Fruit fly (Drosophila melanogaster) whole organism, pupa: ENCODE results near the gene Sirt1.

Experiments
- CG10348 ChIP-seq: fragments of 200-800 bp; sonication (Bioruptor generic); IDR thresholded peaks from 2 replicates; pipeline ENCODE4 v1.3.6; 2022; ENCODE audit warnings: missing biosample characterization, missing genetic modification characterization
- CG12605 ChIP-seq: fragments of 200-800 bp; sonication (Bioruptor generic); IDR thresholded peaks from 2 replicates; pipeline ENCODE4 v1.3.6; 2022; ENCODE audit warnings: missing biosample characterization, missing genetic modification characterization
- CG13204 ChIP-seq: fragments of 200-800 bp; sonication (Bioruptor generic); optimal IDR thresholded peaks from 2 replicates; lab custom pipeline; 2018; ENCODE audit warnings: missing biosample characterization, mild to moderate bottlenecking, missing genetic modification characterization, moderate library complexity
- CG14655 ChIP-seq: fragments of 200-800 bp; sonication (Bioruptor generic); optimal IDR thresholded peaks from 3 replicates; lab custom pipeline; 2017; ENCODE audit warnings: mild to moderate bottlenecking, missing biosample characterization, missing genetic modification reagents, missing genetic modification characterization
- CG15710 ChIP-seq: fragments of 200-800 bp; sonication (Bioruptor generic); optimal IDR thresholded peaks from 2 replicates; lab custom pipeline; 2018; ENCODE audit warnings: missing biosample characterization, mild to moderate bottlenecking, missing genetic modification characterization, moderate library complexity
- CG17806 ChIP-seq: fragments of 200-800 bp; sonication (Bioruptor generic); optimal IDR thresholded peaks from 2 replicates; lab custom pipeline; 2018; ENCODE audit warnings: missing biosample characterization, mild to moderate bottlenecking, missing genetic modification characterization, moderate library complexity
- CG32121 ChIP-seq: fragments of 200-800 bp; sonication (Bioruptor generic); IDR thresholded peaks from 2 replicates; pipeline ENCODE4 v1.3.6; 2022; ENCODE audit warnings: missing biosample characterization, missing genetic modification characterization
- CG34367 ChIP-seq: fragments of 200-800 bp; sonication (Bioruptor generic); optimal IDR thresholded peaks from 2 replicates; lab custom pipeline; 2018; ENCODE audit warnings: missing biosample characterization, mild to moderate bottlenecking, missing genetic modification characterization
- CG4496 ChIP-seq: fragments of 200-800 bp; sonication (Bioruptor generic); IDR thresholded peaks from 3 replicates; pipeline ENCODE4 v1.3.6; 2022; ENCODE audit warnings: missing biosample characterization, missing genetic modification characterization
- CG8159 ChIP-seq: fragments of 200-800 bp; sonication (Bioruptor generic); optimal IDR thresholded peaks from 3 replicates; lab custom pipeline; 2018; ENCODE audit warnings: missing biosample characterization, mild to moderate bottlenecking, missing genetic modification characterization, moderate library complexity
- CG8301 ChIP-seq: fragments of 200-800 bp; sonication (Bioruptor generic); optimal IDR thresholded peaks from 2 replicates; lab custom pipeline; 2018; ENCODE audit warnings: missing biosample characterization, mild to moderate bottlenecking, missing genetic modification characterization
- CG9948 ChIP-seq: fragments of 200-800 bp; sonication (Bioruptor generic); optimal IDR thresholded peaks from 2 replicates; lab custom pipeline; 2018; ENCODE audit warnings: missing biosample characterization, mild to moderate bottlenecking, missing genetic modification characterization, moderate library complexity
- D1 ChIP-seq: fragments of 200-800 bp; sonication (Bioruptor generic); optimal IDR thresholded peaks from 2 replicates; lab custom pipeline; 2018; ENCODE audit warnings: missing biosample characterization, mild to moderate bottlenecking, missing genetic modification characterization, moderate library complexity
- EcR ChIP-seq: fragments of 200-800 bp; sonication (Bioruptor generic); optimal IDR thresholded peaks from 3 replicates; lab custom pipeline; 2019; ENCODE audit warnings: missing biosample characterization, missing genetic modification characterization, mild to moderate bottlenecking, moderate library complexity, missing genetic modification reagents
- Ets98B ChIP-seq: fragments of 200-800 bp; sonication (Bioruptor generic); IDR thresholded peaks from 2 replicates; pipeline ENCODE4 v1.3.6; 2022; ENCODE audit warnings: missing biosample characterization, missing genetic modification characterization
- Pif1A ChIP-seq: fragments of 200-800 bp; sonication (Bioruptor generic); optimal IDR thresholded peaks from 3 replicates; lab custom pipeline; 2016; ENCODE audit warnings: missing biosample characterization, missing genetic modification characterization
- Pif1B ChIP-seq: fragments of 200-800 bp; sonication (Bioruptor generic); optimal IDR thresholded peaks from 3 replicates; lab custom pipeline; 2016; ENCODE audit warnings: missing biosample characterization, missing genetic modification characterization
- Snoo ChIP-seq: fragments of 200-800 bp; sonication (Bioruptor generic); optimal IDR thresholded peaks from 3 replicates; lab custom pipeline; 2017; ENCODE audit warnings: missing biosample characterization, mild to moderate bottlenecking, missing genetic modification characterization, inconsistent platforms
- fd96Ca ChIP-seq: fragments of 200-800 bp; sonication (Bioruptor generic); IDR thresholded peaks from 3 replicates; pipeline ENCODE4 v1.3.6; 2022; ENCODE audit warnings: missing biosample characterization, missing genetic modification characterization
- gl ChIP-seq: fragments of 200-800 bp; sonication (Bioruptor generic); optimal IDR thresholded peaks from 2 replicates; lab custom pipeline; 2018; ENCODE audit warnings: missing biosample characterization, mild to moderate bottlenecking, missing genetic modification characterization
- rn ChIP-seq: fragments of 200-800 bp; sonication (Bioruptor generic); IDR thresholded peaks from 2 replicates; pipeline ENCODE4 v1.3.6; 2022; ENCODE audit warnings: missing biosample characterization, missing genetic modification characterization

Gene Sirt1

dm6 chr2L:13135929-13136328, 29.4 kb upstream of the Sirt1 start:
- TF ChIP-seq CG13204 (GFP tag; lab: Kevin White, UChicago) (no peak), Pif1B (GFP tag; lab: Kevin White, UChicago) (no peak), CG14655 (GFP tag; lab: Kevin White, UChicago) (no peak), CG34367 (tag; lab: Kevin White, UChicago) (no peak), CG4496 (GFP tag; lab: Robert Waterston, UW) (no peak), CG32121 (no peak), CG17806 (no peak), Pif1A (GFP tag; lab: Kevin White, UChicago) (no peak), Snoo (tag; lab: Kevin White, UChicago) (no peak), gl (tag; lab: Kevin White, UChicago) (no peak), rn (no peak), CG8159 (tag; lab: Kevin White, UChicago) (no peak), CG10348 (GFP tag; lab: Robert Waterston, UW) (no peak), fd96Ca (GFP tag; lab: Robert Waterston, UW) (no peak), CG12605 (GFP tag; lab: Robert Waterston, UW) (no peak), Ets98B (GFP tag; lab: Robert Waterston, UW) (no peak), D1 (tag; lab: Kevin White, UChicago) (no peak), CG8301 (no peak)
- TF ChIP-seq, all 21 proteins: peak for 0

- TF ChIP-seq CG10348 (GFP tag; lab: Robert Waterston, UW) (no peak), Pif1A (GFP tag; lab: Kevin White, UChicago) (no peak), CG9948 (tag; lab: Kevin White, UChicago) (no peak), CG34367 (tag; lab: Kevin White, UChicago) (no peak), CG8159 (tag; lab: Kevin White, UChicago) (no peak), CG8301 (no peak), CG14655 (GFP tag; lab: Kevin White, UChicago) (no peak), D1 (tag; lab: Kevin White, UChicago) (no peak), CG32121 (no peak), Pif1B (GFP tag; lab: Kevin White, UChicago) (no peak), CG15710 (tag; lab: Kevin White, UChicago) (no peak), CG13204 (GFP tag; lab: Kevin White, UChicago) (no peak), CG4496 (GFP tag; lab: Robert Waterston, UW) (no peak), Ets98B (GFP tag; lab: Robert Waterston, UW) (no peak), CG12605 (GFP tag; lab: Robert Waterston, UW) (no peak)
Measured at dm6 chr2L:13140891-13141290, 24.5 kb upstream of the Sirt1 start.

dm6 chr2L:13142803-13143202, 22.6 kb upstream of the Sirt1 start, which contains the start of gene CG9928:
CG9928 (minus strand) TSS chr2L:13142903.
- no peak for TF ChIP-seq Pif1A (GFP tag; lab: Kevin White, UChicago)
- no peak for TF ChIP-seq rn
- no peak for TF ChIP-seq CG34367 (tag; lab: Kevin White, UChicago)
- no peak for TF ChIP-seq CG15710 (tag; lab: Kevin White, UChicago)
- no peak for TF ChIP-seq CG8301
- no peak for TF ChIP-seq CG12605 (GFP tag; lab: Robert Waterston, UW)
- TF ChIP-seq CG14655 (GFP tag; lab: Kevin White, UChicago), result no peak
- TF ChIP-seq CG9948 (tag; lab: Kevin White, UChicago), result no peak
- TF ChIP-seq CG32121, result no peak
- no peak for TF ChIP-seq Snoo (tag; lab: Kevin White, UChicago)
- TF ChIP-seq D1 (tag; lab: Kevin White, UChicago), result no peak
- no peak for TF ChIP-seq gl (tag; lab: Kevin White, UChicago)
- TF ChIP-seq CG17806, result no peak

dm6 chr2L:13143522-13143921, 21.8 kb upstream of the Sirt1 start, which contains the start of gene CG16978:
CG16978 (minus strand) TSS chr2L:13143622.
- no peak for TF ChIP-seq rn
- no peak for TF ChIP-seq Ets98B (GFP tag; lab: Robert Waterston, UW)
- TF ChIP-seq D1 (tag; lab: Kevin White, UChicago), result no peak
- no peak for TF ChIP-seq Pif1A (GFP tag; lab: Kevin White, UChicago)
- no peak for TF ChIP-seq CG32121
- no peak for TF ChIP-seq Pif1B (GFP tag; lab: Kevin White, UChicago)
- no peak for TF ChIP-seq CG13204 (GFP tag; lab: Kevin White, UChicago)
- TF ChIP-seq CG15710 (tag; lab: Kevin White, UChicago), result no peak
- no peak for TF ChIP-seq CG12605 (GFP tag; lab: Robert Waterston, UW)
- TF ChIP-seq CG4496 (GFP tag; lab: Robert Waterston, UW), result no peak
- no peak for TF ChIP-seq Snoo (tag; lab: Kevin White, UChicago)
- TF ChIP-seq CG9948 (tag; lab: Kevin White, UChicago), result no peak
- TF ChIP-seq, all 21 proteins: peak for 0

dm6 chr2L:13145035-13145683, 20.2 kb upstream of the Sirt1 start:
- TF ChIP-seq CG13204 (GFP tag; lab: Kevin White, UChicago), result no peak
- TF ChIP-seq Pif1A (GFP tag; lab: Kevin White, UChicago), result no peak
- peak; percentile 8 for TF ChIP-seq Pif1B (GFP tag; lab: Kevin White, UChicago)
- no peak for TF ChIP-seq EcR (GFP tag; lab: Kevin White, UChicago)
- no peak for TF ChIP-seq CG15710 (tag; lab: Kevin White, UChicago)
- TF ChIP-seq CG8159 (tag; lab: Kevin White, UChicago), result peak; percentile 24
- peak; percentile 1 for TF ChIP-seq CG17806
- peak; percentile 30 for TF ChIP-seq CG14655 (GFP tag; lab: Kevin White, UChicago)
- 0 out of 2 replicates have a peak, but pooled peaks have one; percentile 34 for TF ChIP-seq Ets98B (GFP tag; lab: Robert Waterston, UW)
- peak; percentile 73 for TF ChIP-seq CG32121
- TF ChIP-seq rn, result peak; percentile 50; the same call in 1 of the 2 replicates
- 0 out of 3 replicates have a peak, but pooled peaks have one; percentile 23 for TF ChIP-seq fd96Ca (GFP tag; lab: Robert Waterston, UW)
- TF ChIP-seq gl (tag; lab: Kevin White, UChicago), result no peak
- TF ChIP-seq D1 (tag; lab: Kevin White, UChicago), result no peak
- no peak for TF ChIP-seq CG34367 (tag; lab: Kevin White, UChicago)
- TF ChIP-seq CG12605 (GFP tag; lab: Robert Waterston, UW), result no peak
- TF ChIP-seq CG9948 (tag; lab: Kevin White, UChicago), result no peak
- peak; percentile 66; the same call in 2 of the 3 replicates for TF ChIP-seq CG4496 (GFP tag; lab: Robert Waterston, UW)
- no peak for TF ChIP-seq Snoo (tag; lab: Kevin White, UChicago)
- no peak for TF ChIP-seq CG10348 (GFP tag; lab: Robert Waterston, UW)
- TF ChIP-seq CG8301, result peak; percentile 18
- TF ChIP-seq, all 21 proteins: peak for 10
